Fruit fly (Drosophila melanogaster): ENCODE data around the gene Mi-2.

Mi-2 gene

DNA sequence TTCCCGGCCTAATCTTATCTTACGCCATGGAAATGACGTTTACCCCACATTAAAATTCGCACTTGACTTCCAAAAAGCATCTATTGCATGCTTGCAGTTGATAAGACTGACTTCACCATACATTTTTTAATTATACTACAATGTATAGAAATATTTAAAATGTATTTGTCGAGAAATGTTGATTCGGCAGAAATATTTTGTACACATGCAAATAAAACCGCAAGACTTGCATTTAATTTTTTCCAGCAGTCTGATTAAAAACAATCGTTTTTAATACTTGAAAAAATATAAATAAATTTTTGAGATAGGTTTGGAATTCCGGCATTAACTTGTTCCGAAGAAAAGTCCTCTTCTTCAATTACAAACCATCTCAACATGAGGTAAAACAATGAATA is 64.1 kb downstream of the Mi-2 start:
- TF ChIP-seq Rel (GFP tag; optimal IDR thresholded peaks at IDR 0.05) (no peak), Rel (tag; optimal IDR thresholded peaks at IDR 0.05) (peak; percentile 35), psq (GFP tag; optimal IDR thresholded peaks at IDR 0.05) (no peak), foxo (GFP tag; optimal IDR thresholded peaks at IDR 0.05) (no peak)

dm6 chr3L:19845047-19845906 is 64.7 kb downstream of the Mi-2 start, which contains the start of gene Papss:
Gene Papss (plus strand): TSS chr3L:19845293.
- no peak for TF ChIP-seq N (GFP tag; optimal IDR thresholded peaks at IDR 0.05)
- no peak for TF ChIP-seq rgr (GFP tag; optimal IDR thresholded peaks at IDR 0.05)
- no peak for TF ChIP-seq Abd-B (GFP tag; optimal IDR thresholded peaks at IDR 0.05)
- peak; percentile 6 for TF ChIP-seq ey (GFP tag; optimal IDR thresholded peaks at IDR 0.05)
- peak; percentile 24 for TF ChIP-seq Hr83 (GFP tag; optimal IDR thresholded peaks at IDR 0.05; ENCODE audit: poor library complexity, severe bottlenecking)
- peak; percentile 8 for TF ChIP-seq psq (GFP tag; optimal IDR thresholded peaks at IDR 0.05)
- no peak for TF ChIP-seq CG9705 (GFP tag; optimal IDR thresholded peaks at IDR 0.05)

dm6 chr3L:19844507-19844906 is 65.5 kb downstream of the Mi-2 start:
- TF ChIP-seq Dfd (GFP tag; optimal IDR thresholded peaks at IDR 0.05) = peak; percentile 96
- TF ChIP-seq foxo (GFP tag; optimal IDR thresholded peaks at IDR 0.05) = no peak

dm6 chr3L:19836375-19836937 is 73.6 kb downstream of the Mi-2 start, which contains the start of gene kto:
Gene kto (plus strand): TSS chr3L:19836614.
- TF ChIP-seq sage (GFP tag; optimal IDR thresholded peaks at IDR 0.05) (no peak), dmrt93B (GFP tag; optimal IDR thresholded peaks at IDR 0.05) (no peak)

- TF ChIP-seq pan (optimal IDR thresholded peaks at IDR 0.05) = no peak
- no peak for TF ChIP-seq GATAd (GFP tag; optimal IDR thresholded peaks at IDR 0.05)
- TF ChIP-seq N (GFP tag; optimal IDR thresholded peaks at IDR 0.05) = no peak
- TF ChIP-seq Hr83 (GFP tag; optimal IDR thresholded peaks at IDR 0.05; ENCODE audit: poor library complexity, severe bottlenecking) = peak; percentile 74
- TF ChIP-seq CrebA (GFP tag; optimal IDR thresholded peaks at IDR 0.05; ENCODE audit: borderline replicate concordance) = no peak
- TF ChIP-seq h (GFP tag; optimal IDR thresholded peaks at IDR 0.05) = no peak
- TF ChIP-seq dmrt93B (GFP tag; optimal IDR thresholded peaks at IDR 0.05) = no peak
- TF ChIP-seq dsf (GFP tag; optimal IDR thresholded peaks at IDR 0.05; ENCODE audit: borderline replicate concordance) = no peak
- TF ChIP-seq ey (GFP tag; optimal IDR thresholded peaks at IDR 0.05) = no peak
- no peak for TF ChIP-seq Dif (GFP tag; optimal IDR thresholded peaks at IDR 0.05; ENCODE audit: partially characterized antibody)
- no peak for TF ChIP-seq rgr (GFP tag; optimal IDR thresholded peaks at IDR 0.05)
- TF ChIP-seq Dfd (GFP tag; optimal IDR thresholded peaks at IDR 0.05) = no peak
- TF ChIP-seq br (GFP tag; optimal IDR thresholded peaks at IDR 0.05) = no peak
- TF ChIP-seq HLH106 (tag; optimal IDR thresholded peaks at IDR 0.05) = no peak
- no peak for TF ChIP-seq Mio (GFP tag; optimal IDR thresholded peaks at IDR 0.05)
- no peak for TF ChIP-seq tai (GFP tag; optimal IDR thresholded peaks at IDR 0.05)
- no peak for TF ChIP-seq woc (GFP tag; optimal IDR thresholded peaks at IDR 0.05)
- TF ChIP-seq Abd-B (GFP tag; optimal IDR thresholded peaks at IDR 0.05) = no peak
- no peak for TF ChIP-seq Jra (GFP tag; optimal IDR thresholded peaks at IDR 0.05)
- no peak for TF ChIP-seq Hnf4 (GFP tag; optimal IDR thresholded peaks at IDR 0.05)
- TF ChIP-seq psq (GFP tag; optimal IDR thresholded peaks at IDR 0.05) = peak; percentile 6
- TF ChIP-seq CG32264 (GFP tag; optimal IDR thresholded peaks at IDR 0.05) = no peak
- no peak for TF ChIP-seq brk (GFP tag; optimal IDR thresholded peaks at IDR 0.05)
- no peak for TF ChIP-seq dl (GFP tag; optimal IDR thresholded peaks at IDR 0.05; ENCODE audit: insufficient read depth in 1 of 2, partially characterized antibody in 2 of 2)
- no peak for TF ChIP-seq Vsx2 (GFP tag; optimal IDR thresholded peaks at IDR 0.05; ENCODE audit: partially characterized antibody)
- no peak for TF ChIP-seq sage (GFP tag; optimal IDR thresholded peaks at IDR 0.05)
- TF ChIP-seq lola (GFP tag; optimal IDR thresholded peaks at IDR 0.05) = no peak
- TF ChIP-seq jim (GFP tag; optimal IDR thresholded peaks at IDR 0.05) = no peak
- no peak for TF ChIP-seq Rel (GFP tag; optimal IDR thresholded peaks at IDR 0.05)
- TF ChIP-seq Rel (tag; optimal IDR thresholded peaks at IDR 0.05) = peak; percentile 9
- no peak for TF ChIP-seq Hr78 (GFP tag; optimal IDR thresholded peaks at IDR 0.05)
- TF ChIP-seq foxo (GFP tag; optimal IDR thresholded peaks at IDR 0.05) = no peak
- no peak for TF ChIP-seq fru (GFP tag; optimal IDR thresholded peaks at IDR 0.05)
- no peak for TF ChIP-seq usp (GFP tag; optimal IDR thresholded peaks at IDR 0.05)
- TF ChIP-seq sv (GFP tag; optimal IDR thresholded peaks at IDR 0.05) = no peak
- peak; percentile 95 for TF ChIP-seq Myc (optimal IDR thresholded peaks at IDR 0.05)
- peak; percentile 70 for TF ChIP-seq Sp1 (GFP tag; optimal IDR thresholded peaks at IDR 0.05)
- TF ChIP-seq CG9705 (GFP tag; optimal IDR thresholded peaks at IDR 0.05) = peak; percentile 66
Observed at dm6 chr3L:19834143-19834794, 75.7 kb downstream of the Mi-2 start, which contains the start of the genes trc and CG32221. Gene trc (minus strand): TSS chr3L:19834304. Gene CG32221 (plus strand): TSS chr3L:19834670.

Data from whole organism, wandering third instar larva.